Fruit fly (Drosophila melanogaster): ENCODE measurements around the gene CG1677.

Gene CG1677

DNA sequence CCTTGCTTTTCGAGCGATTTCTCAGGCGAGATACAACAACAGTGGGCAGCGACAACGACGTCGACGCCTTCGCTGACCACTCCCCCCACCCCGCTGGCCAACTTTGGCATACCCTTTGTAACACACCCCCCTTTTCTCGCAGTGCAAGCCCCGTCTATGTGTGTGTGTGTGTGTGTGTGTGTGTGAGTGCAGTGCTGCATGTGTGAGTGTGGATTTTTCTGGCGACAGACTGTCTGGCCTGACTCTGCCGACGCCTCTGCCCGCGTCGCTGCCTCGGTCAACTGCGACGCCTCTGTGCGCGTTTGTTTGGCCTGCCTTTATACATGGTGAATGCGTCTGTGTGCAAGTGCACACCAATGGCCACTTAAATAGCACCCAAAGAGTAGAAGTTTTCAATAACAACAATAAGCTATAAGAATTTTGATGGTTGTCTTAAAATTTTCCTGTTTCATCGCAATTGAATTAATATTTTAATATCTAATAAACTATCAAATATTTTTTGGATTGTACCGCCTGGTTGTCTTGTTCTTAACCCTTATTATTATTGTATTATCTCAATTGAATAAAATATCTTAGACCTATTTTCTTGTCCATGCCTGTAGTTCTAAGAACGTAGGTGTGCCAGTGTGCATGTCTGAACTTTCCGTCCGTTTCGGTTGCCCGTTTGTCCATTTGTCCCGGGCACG, 111.6 kb downstream of the CG1677 start (continued):
- TF ChIP-seq hkb (optimal IDR thresholded peaks at IDR 0.05) (no peak), hkb (GFP tag; IDR thresholded peaks at IDR 0.05) (peak; percentile 93), dan (GFP tag; IDR thresholded peaks at IDR 0.05) (no peak), CG3847 (GFP tag; IDR thresholded peaks at IDR 0.05) (peak; percentile 64), hb (GFP tag; IDR thresholded peaks at IDR 0.05; ENCODE audit: partially characterized antibody) (no peak), lov (optimal IDR thresholded peaks at IDR 0.05) (no peak), lov (GFP tag; IDR thresholded peaks at IDR 0.05) (peak; percentile 78; the same call in 2 of the 3 replicates), Asciz (GFP tag; optimal IDR thresholded peaks at IDR 0.05) (peak; percentile 96), CG17612 (GFP tag; IDR thresholded peaks at IDR 0.05) (no peak), C15 (GFP tag; IDR thresholded peaks at IDR 0.05) (0 out of 3 replicates have a peak, but pooled peaks have one; percentile 9), CG16815 (GFP tag; optimal IDR thresholded peaks at IDR 0.05) (peak; percentile 84), BEAF-32 (GFP tag; optimal IDR thresholded peaks at IDR 0.05) (no peak), CG18476 (GFP tag; optimal IDR thresholded peaks at IDR 0.05) (peak; percentile 73), CG7786 (GFP tag; optimal IDR thresholded peaks at IDR 0.05) (no peak), CG11085 (GFP tag; IDR thresholded peaks at IDR 0.05) (no peak; the same call in 1 of the 2 replicates), CG31224 (GFP tag; IDR thresholded peaks at IDR 0.05) (no peak), cg (GFP tag; optimal IDR thresholded peaks at IDR 0.05) (peak; percentile 71), fd3F (GFP tag; optimal IDR thresholded peaks at IDR 0.05) (peak; percentile 56), CG10147 (GFP tag; optimal IDR thresholded peaks at IDR 0.05) (peak; percentile 87), CG11093 (GFP tag; IDR thresholded peaks at IDR 0.05) (peak; percentile 79), insv (GFP tag; optimal IDR thresholded peaks at IDR 0.05) (peak in 1 of 2 experiments; percentile 47), CG33557 (GFP tag; optimal IDR thresholded peaks at IDR 0.05) (peak; percentile 96), nmo (GFP tag; optimal IDR thresholded peaks at IDR 0.05) (peak; percentile 98), CG32772 (GFP tag; IDR thresholded peaks at IDR 0.05) (peak; percentile 62), Sry-β (GFP tag; optimal IDR thresholded peaks at IDR 0.05) (peak; percentile 60), ci (GFP tag; IDR thresholded peaks at IDR 0.05) (peak; percentile 86; the same call in 2 of the 3 replicates), bowl (GFP tag; IDR thresholded peaks at IDR 0.05) (peak; percentile 24; the same call in 1 of the 2 replicates), sr (GFP tag; IDR thresholded peaks at IDR 0.05) (no peak; the same call in 2 of the 3 replicates), CG6765 (GFP tag; optimal IDR thresholded peaks at IDR 0.05) (peak; percentile 53), vvl (GFP tag; IDR thresholded peaks at IDR 0.05) (peak; percentile 89), CG1603 (tag; optimal IDR thresholded peaks at IDR 0.05) (peak; percentile 7), Ravus (GFP tag; IDR thresholded peaks at IDR 0.05) (peak; percentile 27; the same call in 1 of the 2 replicates), Ada2b (GFP tag; IDR thresholded peaks at IDR 0.05) (peak; percentile 77), row (GFP tag; IDR thresholded peaks at IDR 0.05) (peak; percentile 84), CG2712 (tag; optimal IDR thresholded peaks at IDR 0.05) (peak; percentile 98), CG6854 (GFP tag; optimal IDR thresholded peaks at IDR 0.05) (peak; percentile 81), MTF-1 (GFP tag; optimal IDR thresholded peaks at IDR 0.05; ENCODE audit: borderline replicate concordance) (peak; percentile 73), CG2678 (tag; optimal IDR thresholded peaks at IDR 0.05) (peak; percentile 95), Xbp1 (GFP tag; optimal IDR thresholded peaks at IDR 0.05) (peak; percentile 84), CG10274 (GFP tag; optimal IDR thresholded peaks at IDR 0.05) (peak; percentile 55), CG14441 (GFP tag; IDR thresholded peaks at IDR 0.05) (peak; percentile 68; the same call in 1 of the 2 replicates), ac (GFP tag; optimal IDR thresholded peaks at IDR 0.05) (peak; percentile 88), Poxn (GFP tag; IDR thresholded peaks at IDR 0.05) (no peak), Atf-2 (GFP tag; optimal IDR thresholded peaks at IDR 0.05) (no peak), CG1233 (GFP tag; optimal IDR thresholded peaks at IDR 0.05) (peak; percentile 89), CG2129 (GFP tag; IDR thresholded peaks at IDR 0.05; ENCODE audit: partially characterized antibody) (no peak), prd (optimal IDR thresholded peaks at IDR 0.05) (no peak), prd (GFP tag; IDR thresholded peaks at IDR 0.05) (peak; percentile 85), CG14050 (GFP tag; IDR thresholded peaks at IDR 0.05) (peak; percentile 76), crp (GFP tag; optimal IDR thresholded peaks at IDR 0.05) (peak in 1 of 2 experiments; percentile 28)

Measured in whole organism, embryonic.